Worm (Caenorhabditis elegans) whole organism, late embryonic: ENCODE results near the gene Y27F2A.11.

Experiments used
- ama-1 ChIP-seq: fragments of 150-350 bp; optimal IDR thresholded peaks from 2 replicates; lab custom pipeline; 2014
- ceh-30 ChIP-seq: fragments of 150-350 bp; optimal IDR thresholded peaks from 2 replicates; lab custom pipeline; 2014; ENCODE audit warnings: missing biosample characterization, missing genetic modification characterization
- ceh-45 ChIP-seq: fragments of 200-800 bp; sonication (Bioruptor generic); IDR thresholded peaks from 2 replicates; pipeline ENCODE4 v1.3.6; 2022; ENCODE audit warnings: missing genetic modification reagents, missing genetic modification characterization, missing compliant biosample characterization
- ceh-6 ChIP-seq: fragments of 200-800 bp; sonication (Bioruptor generic); optimal IDR thresholded peaks from 2 replicates; lab custom pipeline; 2018; ENCODE audit warnings: mild to moderate bottlenecking, missing genetic modification characterization, missing compliant biosample characterization
- fax-1 ChIP-seq: sonication (generic microtip); optimal IDR thresholded peaks from 2 replicates; lab custom pipeline; 2016; ENCODE audit warnings: missing genotype, missing genetic modification characterization, missing compliant biosample characterization
- lim-6 ChIP-seq: sonication (generic microtip); optimal IDR thresholded peaks from 2 replicates; lab custom pipeline; 2016; ENCODE audit warnings: missing genetic modification characterization, missing compliant biosample characterization
- syd-9 ChIP-seq: sonication (generic microtip); optimal IDR thresholded peaks from 2 replicates; lab custom pipeline; 2016; ENCODE audit warnings: mild to moderate bottlenecking, missing genetic modification characterization, moderate library complexity, missing compliant biosample characterization
- tbx-2 ChIP-seq: sonication (generic microtip); optimal IDR thresholded peaks from 2 replicates; lab custom pipeline; 2016; ENCODE audit warnings: missing genetic modification characterization, missing compliant biosample characterization
- unc-42 ChIP-seq: sonication (generic microtip); optimal IDR thresholded peaks from 2 replicates; lab custom pipeline; 2016; ENCODE audit warnings: missing genotype, missing genetic modification characterization, missing compliant biosample characterization
- unc-55 ChIP-seq: sonication (generic microtip); optimal IDR thresholded peaks from 2 replicates; lab custom pipeline; 2017; ENCODE audit warnings: missing biosample characterization, missing genetic modification reagents, missing genetic modification characterization

ce11 chrII:3213898-3214297 lies 24.8 kb downstream of the Y27F2A.11 start, which contains the start of gene ZC239.4:
- TF ChIP-seq unc-42 (tag; lab: Kevin White, UChicago) (no peak), fax-1 (tag; lab: Kevin White, UChicago) (no peak), ceh-45 (GFP tag; lab: Robert Waterston, UW) (no peak), unc-55 (GFP tag; lab: Kevin White, UChicago) (no peak), tbx-2 (no peak), ama-1 (lab: Kevin White, UChicago) (no peak), lim-6 (tag; lab: Kevin White, UChicago) (no peak), ceh-6 (GFP tag; lab: Kevin White, UChicago) (no peak), syd-9 (tag; lab: Kevin White, UChicago) (no peak), ceh-30 (tag; lab: Kevin White, UChicago) (no peak)
